Worm (Caenorhabditis elegans): Measurements from ENCODE around the gene sta-2.

DNA sequence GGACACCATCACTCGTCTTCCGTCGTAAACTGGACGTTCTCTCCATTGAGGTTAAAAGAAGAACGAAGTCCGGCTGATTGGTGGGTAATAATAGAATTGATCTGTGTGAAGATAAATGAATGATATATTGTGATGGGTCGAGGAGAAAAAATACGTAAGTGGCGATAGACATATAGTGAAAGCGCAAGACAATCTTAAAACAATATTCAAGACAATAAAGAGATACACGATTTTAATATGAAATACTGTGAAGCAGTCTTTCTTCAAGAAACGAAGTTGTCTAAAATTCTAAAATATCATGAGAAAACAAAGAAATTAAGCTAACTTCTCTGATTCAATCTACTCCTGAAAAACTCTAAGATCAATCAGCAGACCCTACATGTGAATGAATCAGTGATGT, 27.5 kb upstream of the sta-2 start, which contains the start of gene F40F9.10:
- TF ChIP-seq dpl-1 (GFP tag; optimal IDR thresholded peaks at IDR 0.05) (no peak), ceh-82 (tag; optimal IDR thresholded peaks at IDR 0.05) (no peak), ceh-88 (GFP tag; IDR thresholded peaks at IDR 0.05) (no peak), lin-15B (tag; optimal IDR thresholded peaks at IDR 0.05) (no peak)

Measured in whole organism, L1 larva.